Fruit fly (Drosophila melanogaster) Kc167 (cell line): ENCODE results near the gene Oseg4.

Experiments used
- Myc ChIP-seq: fragments of >200 bp; optimal IDR thresholded peaks from 2 replicates; lab custom pipeline; 2017; ENCODE audit warnings: missing external identifiers
- h ChIP-seq: fragments of >200 bp; optimal IDR thresholded peaks from 3 replicates; lab custom pipeline; 2018; ENCODE audit warnings: missing external identifiers
- insv ChIP-seq: fragments of >200 bp; optimal IDR thresholded peaks from 3 replicates; lab custom pipeline; 2018; ENCODE audit warnings: missing external identifiers
- psq ChIP-seq: fragments of >200 bp; optimal IDR thresholded peaks from 2 replicates; lab custom pipeline; 2017; ENCODE audit warnings: missing external identifiers

dm6 chr3L:1730873-1731272, 4.7 kb downstream of the Oseg4 start, which contains the start of gene drpr:
- no peak for TF ChIP-seq h (lab: Kevin White, UChicago)
- no peak for TF ChIP-seq psq (lab: Kevin White, UChicago)
- no peak for TF ChIP-seq insv (lab: Kevin White, UChicago)
- TF ChIP-seq Myc (lab: Kevin White, UChicago): no peak
